Worm (Caenorhabditis elegans) whole organism, midembryonic: Measurements from ENCODE around the gene C31H2.4.

Experiments used
- T22C8.4 ChIP-seq: fragments of 200-800 bp; sonication (Bioruptor generic); IDR thresholded peaks from 2 replicates; pipeline ENCODE4 v1.3.6; 2022; ENCODE audit warnings: missing genetic modification characterization, missing compliant biosample characterization
- cog-1 ChIP-seq: sonication (generic microtip); optimal IDR thresholded peaks from 2 replicates; lab custom pipeline; 2016; ENCODE audit warnings: missing genetic modification characterization, missing compliant biosample characterization
- flt-1 ChIP-seq: fragments of 200-800 bp; sonication (Bioruptor generic); IDR thresholded peaks from 2 replicates; pipeline ENCODE4 v1.3.6; 2022; ENCODE audit warnings: missing genetic modification characterization, missing compliant biosample characterization
- klf-2 ChIP-seq: fragments of 200-800 bp; sonication (Bioruptor generic); conservative IDR thresholded peaks from 2 replicates; pipeline ENCODE4 v1.3.6; 2022; ENCODE audit warnings: missing genetic modification reagents, missing genetic modification characterization, missing compliant biosample characterization
- med-1 ChIP-seq: sonication (generic microtip); optimal IDR thresholded peaks from 2 replicates; lab custom pipeline; 2017; ENCODE audit warnings: missing genetic modification characterization, mild to moderate bottlenecking, missing compliant biosample characterization, antibody characterized with exemption, missing genetic modification reagents; ENCODE audit not compliant: insufficient read depth
- ref-1 ChIP-seq: fragments of 200-800 bp; sonication (Bioruptor generic); conservative IDR thresholded peaks from 2 replicates; pipeline ENCODE4 v1.3.6; 2022; ENCODE audit warnings: missing genetic modification reagents, missing genetic modification characterization, missing compliant biosample characterization
- tab-1 ChIP-seq: fragments of 200-800 bp; sonication (Bioruptor generic); IDR thresholded peaks from 2 replicates; pipeline ENCODE4 v1.3.6; 2022; ENCODE audit warnings: missing genetic modification characterization, missing compliant biosample characterization
- ztf-23 ChIP-seq: fragments of 200-800 bp; sonication (Bioruptor generic); IDR thresholded peaks from 2 replicates; pipeline ENCODE4 v1.3.6; 2022; ENCODE audit warnings: missing genetic modification reagents, missing genetic modification characterization, missing compliant biosample characterization
- ztf-29 ChIP-seq: fragments of 200-800 bp; sonication (Bioruptor generic); IDR thresholded peaks from 2 replicates; pipeline ENCODE4 v1.3.6; 2022; ENCODE audit warnings: missing genetic modification reagents, missing genetic modification characterization, missing compliant biosample characterization

Gene C31H2.4

DNA sequence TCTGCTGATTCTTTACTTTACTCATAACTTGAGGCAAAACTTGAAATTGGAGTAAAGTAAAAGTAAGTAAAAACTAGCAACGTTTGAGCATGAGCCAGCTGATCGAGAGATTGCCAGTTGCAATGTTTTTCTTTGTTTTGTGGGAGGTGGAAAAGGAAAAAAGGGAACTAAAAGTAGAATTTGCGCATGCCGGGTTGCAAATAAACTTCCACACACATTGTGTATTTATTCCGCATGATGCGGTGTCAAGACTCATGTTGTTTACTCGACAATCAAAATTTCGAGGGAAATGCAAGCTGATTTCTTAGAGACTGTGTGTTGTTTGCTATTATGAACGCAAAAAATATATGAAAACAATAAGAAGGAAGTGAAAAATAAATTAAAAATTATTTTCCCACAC is 17.1 kb downstream of the C31H2.4 start:
- TF ChIP-seq klf-2: no peak
- TF ChIP-seq ref-1 (GFP tag; lab: Robert Waterston, UW): no peak
- TF ChIP-seq flt-1 (GFP tag; lab: Robert Waterston, UW): no peak
- no peak for TF ChIP-seq ztf-29
- no peak for TF ChIP-seq tab-1
- TF ChIP-seq cog-1 (tag; lab: Kevin White, UChicago): no peak
- TF ChIP-seq ztf-23 (GFP tag; lab: Robert Waterston, UW): no peak
- no peak for TF ChIP-seq med-1 (GFP tag; lab: Kevin White, UChicago)
- no peak for TF ChIP-seq T22C8.4 (GFP tag; lab: Robert Waterston, UW)

DNA sequence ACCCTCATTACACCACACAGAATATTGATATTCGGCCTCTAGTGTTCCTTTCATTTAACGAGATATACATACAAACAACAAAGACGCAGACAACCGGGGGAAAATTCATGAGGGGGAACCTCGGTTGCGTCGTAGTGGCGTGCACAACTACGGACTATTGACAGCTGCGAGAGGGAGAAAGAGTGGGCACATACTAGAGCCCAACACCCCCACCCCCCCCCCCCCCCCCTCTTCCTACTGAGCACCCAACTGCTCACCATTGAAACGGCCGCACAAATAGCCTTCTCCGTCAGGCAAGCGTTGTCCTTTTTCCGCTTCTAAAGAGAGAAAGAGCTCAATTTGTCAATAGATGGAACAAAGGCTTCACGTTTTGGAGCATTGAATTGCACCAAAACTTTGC is 19.3 kb downstream of the C31H2.4 start:
- TF ChIP-seq ztf-23 (GFP tag; lab: Robert Waterston, UW): no peak
- TF ChIP-seq klf-2: no peak
- no peak for TF ChIP-seq tab-1
- TF ChIP-seq ztf-29: no peak
- TF ChIP-seq cog-1 (tag; lab: Kevin White, UChicago): peak; percentile 77
- TF ChIP-seq flt-1 (GFP tag; lab: Robert Waterston, UW): no peak
- no peak for TF ChIP-seq ref-1 (GFP tag; lab: Robert Waterston, UW)
- TF ChIP-seq T22C8.4 (GFP tag; lab: Robert Waterston, UW): no peak

DNA sequence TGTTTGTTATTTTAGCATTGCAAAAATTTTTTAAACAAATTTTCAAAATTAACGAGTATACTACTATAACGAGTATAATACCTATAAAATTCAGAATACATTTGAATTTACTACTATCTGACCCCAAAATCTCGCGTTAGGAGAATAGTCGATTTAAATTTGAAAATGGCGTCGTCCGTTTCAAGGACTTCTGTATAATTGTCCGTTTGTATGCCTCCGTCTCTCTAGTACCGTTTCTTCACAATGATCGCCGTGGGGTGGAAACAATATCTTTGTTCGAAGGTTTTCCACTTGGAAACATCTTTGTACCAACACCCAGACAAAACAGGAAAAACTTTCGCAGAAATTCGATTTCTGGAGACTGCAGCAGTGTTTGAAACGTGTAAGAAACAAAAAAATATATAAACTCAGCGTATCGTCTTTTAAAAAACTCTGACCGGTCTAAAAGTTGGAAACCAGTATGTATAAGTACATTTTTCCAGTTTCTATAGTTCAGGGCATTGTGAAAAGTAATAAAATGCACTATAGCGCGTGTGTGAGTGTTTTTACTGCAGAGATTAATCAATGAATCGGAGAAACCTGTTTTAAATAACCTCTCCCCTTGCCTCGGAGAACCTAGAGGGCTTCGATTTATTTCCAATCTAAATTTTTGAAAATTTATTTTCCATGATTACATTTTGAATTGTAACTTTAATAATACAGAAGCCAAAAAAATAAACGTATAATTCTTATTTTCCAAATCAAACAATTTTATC is 21.6 kb downstream of the C31H2.4 start:
- no peak for TF ChIP-seq med-1 (GFP tag; lab: Kevin White, UChicago)
- TF ChIP-seq ref-1 (GFP tag; lab: Robert Waterston, UW): no peak
- no peak for TF ChIP-seq flt-1 (GFP tag; lab: Robert Waterston, UW)
- no peak for TF ChIP-seq ztf-29
- TF ChIP-seq klf-2: no peak
- no peak for TF ChIP-seq cog-1 (tag; lab: Kevin White, UChicago)
- no peak for TF ChIP-seq T22C8.4 (GFP tag; lab: Robert Waterston, UW)
- no peak for TF ChIP-seq tab-1
- no peak for TF ChIP-seq ztf-23 (GFP tag; lab: Robert Waterston, UW)

DNA sequence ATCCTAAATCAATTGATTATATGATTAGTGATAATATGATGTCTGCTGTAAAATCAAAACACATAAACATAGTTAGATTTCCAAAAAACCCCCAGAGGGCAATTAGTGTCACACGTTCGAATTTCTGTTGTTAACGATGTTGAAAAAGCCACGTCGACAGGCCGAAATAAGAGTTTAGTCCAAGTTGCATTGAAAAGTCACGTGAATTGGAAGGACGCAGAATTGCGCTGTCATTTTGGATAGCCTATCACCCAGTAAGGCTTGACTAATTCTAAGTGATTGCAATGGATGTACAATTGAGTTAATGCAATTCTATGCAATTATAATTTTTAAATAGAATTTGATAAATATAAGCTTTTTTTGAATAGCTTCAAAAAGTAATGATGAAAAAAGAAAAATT is 23.9 kb downstream of the C31H2.4 start:
- TF ChIP-seq flt-1 (GFP tag; lab: Robert Waterston, UW) (no peak), T22C8.4 (GFP tag; lab: Robert Waterston, UW) (no peak), ztf-23 (GFP tag; lab: Robert Waterston, UW) (no peak), ref-1 (GFP tag; lab: Robert Waterston, UW) (no peak), ztf-29 (no peak), med-1 (GFP tag; lab: Kevin White, UChicago) (no peak), klf-2 (no peak), cog-1 (tag; lab: Kevin White, UChicago) (no peak), tab-1 (no peak)

DNA sequence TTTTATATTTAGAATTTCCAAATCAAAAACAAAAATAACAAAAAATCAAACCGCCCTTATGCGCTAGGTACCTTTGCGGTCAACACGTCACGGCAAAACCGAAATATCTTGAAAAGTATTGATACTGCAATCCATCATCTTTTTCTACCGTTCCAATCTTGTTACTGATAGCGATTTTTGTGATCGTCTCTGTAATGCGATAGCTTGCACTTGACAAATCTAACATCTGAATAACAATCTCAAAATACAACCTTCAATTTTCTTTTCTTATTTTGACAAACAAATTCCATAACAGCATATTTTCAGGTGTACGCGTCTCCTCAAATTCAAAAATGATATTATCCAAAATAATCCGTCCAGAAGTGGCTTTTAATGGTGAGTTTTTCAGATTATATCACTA is 25.5 kb downstream of the C31H2.4 start, which contains the start of gene tbc-7:
TSS of gene tbc-7 (plus strand) at position 301 of the 400 bp plus-strand sequence.
- TF ChIP-seq T22C8.4 (GFP tag; lab: Robert Waterston, UW) (no peak), cog-1 (tag; lab: Kevin White, UChicago) (no peak), ztf-29 (no peak), ztf-23 (GFP tag; lab: Robert Waterston, UW) (no peak), med-1 (GFP tag; lab: Kevin White, UChicago) (no peak), ref-1 (GFP tag; lab: Robert Waterston, UW) (no peak), tab-1 (no peak), flt-1 (GFP tag; lab: Robert Waterston, UW) (no peak), klf-2 (no peak)

DNA sequence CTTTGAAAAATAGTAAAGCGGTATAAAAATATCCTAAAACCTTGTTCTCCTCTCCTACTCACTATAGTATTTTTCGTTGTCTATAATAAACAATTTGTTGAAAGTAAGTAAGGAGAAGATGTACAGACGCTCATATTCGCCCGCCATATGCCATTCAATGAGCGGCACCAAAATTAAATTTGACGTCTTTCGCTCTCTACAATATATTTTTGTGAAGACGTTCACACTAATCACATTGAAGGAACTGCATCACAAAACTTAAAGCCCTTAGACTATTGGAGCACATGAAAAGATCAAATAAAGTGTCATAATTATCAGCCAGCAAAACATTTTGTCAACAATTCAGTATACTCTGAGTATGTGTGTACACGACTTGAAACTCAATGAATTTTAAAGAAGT is 27.7 kb downstream of the C31H2.4 start:
- TF ChIP-seq flt-1 (GFP tag; lab: Robert Waterston, UW): no peak
- no peak for TF ChIP-seq med-1 (GFP tag; lab: Kevin White, UChicago)
- no peak for TF ChIP-seq ref-1 (GFP tag; lab: Robert Waterston, UW)
- no peak for TF ChIP-seq cog-1 (tag; lab: Kevin White, UChicago)
- no peak for TF ChIP-seq tab-1
- no peak for TF ChIP-seq ztf-23 (GFP tag; lab: Robert Waterston, UW)

DNA sequence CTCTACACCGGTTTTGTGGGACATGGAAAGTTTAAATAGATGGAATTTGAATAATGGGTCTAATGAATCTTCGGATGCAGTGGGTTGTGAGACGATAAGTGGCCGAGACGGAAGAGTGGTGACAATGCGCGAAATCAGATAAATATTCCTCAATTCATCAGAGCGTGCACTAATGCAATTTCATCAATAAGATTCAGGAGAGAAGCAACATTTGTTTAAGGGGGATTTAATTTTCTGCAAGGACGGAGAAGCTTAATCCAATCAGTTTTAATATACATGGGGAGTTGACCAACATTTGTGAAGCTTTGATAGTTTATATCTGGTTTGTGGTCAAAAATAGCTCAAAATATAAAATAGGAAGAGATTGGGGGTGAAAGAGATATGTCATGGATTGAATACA is 30.0 kb downstream of the C31H2.4 start:
- TF ChIP-seq ref-1 (GFP tag; lab: Robert Waterston, UW) (no peak), T22C8.4 (GFP tag; lab: Robert Waterston, UW) (no peak), cog-1 (tag; lab: Kevin White, UChicago) (no peak), tab-1 (no peak), med-1 (GFP tag; lab: Kevin White, UChicago) (no peak)

DNA sequence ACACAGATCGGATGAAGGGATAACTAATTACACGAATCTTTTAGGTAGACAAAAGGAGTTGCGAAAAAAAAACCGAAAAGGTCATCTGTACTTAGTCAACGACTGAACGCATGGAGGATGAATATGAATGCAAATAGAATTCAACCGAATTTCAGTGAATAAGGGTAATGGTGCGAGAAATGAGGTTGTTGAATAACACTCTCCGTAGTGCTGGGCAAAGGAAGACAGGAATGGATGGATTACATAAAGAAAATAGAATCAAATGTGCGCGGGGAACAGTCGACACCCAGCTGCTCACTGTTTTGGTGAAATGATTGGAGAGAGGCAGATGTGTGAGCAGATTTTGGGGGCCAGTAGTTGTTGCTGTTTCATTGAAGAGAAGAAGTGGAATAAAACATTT is 35.2 kb downstream of the C31H2.4 start:
- TF ChIP-seq T22C8.4 (GFP tag; lab: Robert Waterston, UW) (no peak), med-1 (GFP tag; lab: Kevin White, UChicago) (no peak), flt-1 (GFP tag; lab: Robert Waterston, UW) (no peak), ref-1 (GFP tag; lab: Robert Waterston, UW) (no peak), cog-1 (tag; lab: Kevin White, UChicago) (no peak), tab-1 (no peak), ztf-29 (no peak), ztf-23 (GFP tag; lab: Robert Waterston, UW) (no peak), klf-2 (no peak)

DNA sequence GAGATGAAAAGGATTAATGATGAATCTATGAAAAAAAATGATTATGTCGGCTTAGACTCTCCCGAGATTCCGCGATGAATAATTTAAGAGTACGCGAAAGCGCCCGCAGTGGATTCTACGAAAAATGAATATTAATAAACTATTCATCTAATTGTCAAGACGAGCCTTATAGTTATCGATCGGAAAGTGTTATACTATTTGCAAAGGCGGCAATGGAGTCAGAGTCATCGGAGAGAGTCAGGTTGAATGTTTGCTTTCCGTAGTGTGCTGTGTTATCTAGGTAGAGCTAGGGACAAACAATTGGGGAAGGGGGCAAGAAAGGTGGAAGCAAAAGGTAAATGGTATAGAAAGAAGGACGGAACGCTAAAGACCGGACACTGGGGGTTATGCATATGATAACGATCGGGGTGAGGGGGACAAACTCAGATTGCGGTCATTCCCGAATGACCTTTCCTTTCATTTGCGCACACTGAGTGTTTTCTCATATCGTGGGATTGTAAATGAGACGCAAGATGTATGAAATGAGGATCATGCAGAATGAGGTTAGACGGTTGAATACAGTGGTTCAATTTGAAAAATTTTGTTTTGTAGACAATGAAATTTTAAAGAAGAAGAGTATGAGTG is 36.6 kb downstream of the C31H2.4 start:
- TF ChIP-seq flt-1 (GFP tag; lab: Robert Waterston, UW) (0 out of 2 replicates have a peak, but pooled peaks have one; percentile 21), klf-2 (no peak), ztf-29 (no peak)
